Fruit fly (Drosophila melanogaster): ENCODE results near the gene HisRS.

The HisRS gene

dm6 chrX:18533308-18533707 lies 18.1 kb downstream of the HisRS start (continued):
- peak; percentile 11 for TF ChIP-seq CG4820 (GFP tag; optimal IDR thresholded peaks at IDR 0.05)
- no peak for TF ChIP-seq CG3838 (GFP tag; optimal IDR thresholded peaks at IDR 0.05)
- TF ChIP-seq ATbp (GFP tag; optimal IDR thresholded peaks at IDR 0.05) = peak; percentile 60
- peak; percentile 70 for TF ChIP-seq gem (tag; optimal IDR thresholded peaks at IDR 0.05)
- peak; percentile 3 for TF ChIP-seq Dad (GFP tag; optimal IDR thresholded peaks at IDR 0.05)
- no peak for TF ChIP-seq CG6791 (GFP tag; IDR thresholded peaks at IDR 0.05; ENCODE audit: partially characterized antibody)
- no peak for TF ChIP-seq CG7928 (GFP tag; optimal IDR thresholded peaks at IDR 0.05)
- peak; percentile 5 for TF ChIP-seq CG9727 (GFP tag; optimal IDR thresholded peaks at IDR 0.05)
- no peak for TF ChIP-seq CrebB (tag; optimal IDR thresholded peaks at IDR 0.05)
- no peak for TF ChIP-seq bowl (GFP tag; IDR thresholded peaks at IDR 0.05)
- TF ChIP-seq CG4404 (GFP tag; IDR thresholded peaks at IDR 0.05) = no peak
- peak; percentile 14 for TF ChIP-seq CG13424 (tag; optimal IDR thresholded peaks at IDR 0.05)
- TF ChIP-seq Sox100B (GFP tag; optimal IDR thresholded peaks at IDR 0.05) = peak; percentile 4
- TF ChIP-seq Dbx (GFP tag; IDR thresholded peaks at IDR 0.05) = no peak
- TF ChIP-seq CG1529 (GFP tag; optimal IDR thresholded peaks at IDR 0.05) = peak; percentile 15
- TF ChIP-seq Xbp1 (GFP tag; optimal IDR thresholded peaks at IDR 0.05) = peak; percentile 41
- peak; percentile 1 for TF ChIP-seq CG2120 (GFP tag; optimal IDR thresholded peaks at IDR 0.05)
- TF ChIP-seq gt (GFP tag; IDR thresholded peaks at IDR 0.05) = no peak
- TF ChIP-seq CG10321 (GFP tag; IDR thresholded peaks at IDR 0.05) = no peak
- no peak for TF ChIP-seq NC2β (GFP tag; optimal IDR thresholded peaks at IDR 0.05)
- TF ChIP-seq CG2712 (tag; optimal IDR thresholded peaks at IDR 0.05) = peak; percentile 53
- no peak for TF ChIP-seq zf30C (GFP tag; optimal IDR thresholded peaks at IDR 0.05)
- peak; percentile 11 for TF ChIP-seq Lhr (GFP tag; optimal IDR thresholded peaks at IDR 0.05)
- no peak for TF ChIP-seq sc (optimal IDR thresholded peaks at IDR 0.05)
- peak; percentile 0 for TF ChIP-seq sc (GFP tag; optimal IDR thresholded peaks at IDR 0.05)
- 0 out of 2 replicates have a peak, but pooled peaks have one; percentile 41 for TF ChIP-seq CG17328 (GFP tag; IDR thresholded peaks at IDR 0.05)
- TF ChIP-seq ewg (GFP tag; optimal IDR thresholded peaks at IDR 0.05) = peak; percentile 34
- peak; percentile 62 for TF ChIP-seq dmrt11E (tag; optimal IDR thresholded peaks at IDR 0.05)
- 0 out of 2 replicates have a peak, but pooled peaks have one; percentile 7 for TF ChIP-seq ttk (GFP tag; IDR thresholded peaks at IDR 0.05)
- peak; percentile 13 for TF ChIP-seq az2 (GFP tag; optimal IDR thresholded peaks at IDR 0.05)
- no peak for TF ChIP-seq tap (tag; optimal IDR thresholded peaks at IDR 0.05)
- TF ChIP-seq jigr1 (GFP tag; IDR thresholded peaks at IDR 0.05) = no peak
- TF ChIP-seq bigmax (GFP tag; optimal IDR thresholded peaks at IDR 0.05) = no peak
- TF ChIP-seq vfl (GFP tag; optimal IDR thresholded peaks at IDR 0.05) = no peak
- 0 out of 2 replicates have a peak, but pooled peaks have one; percentile 27 for TF ChIP-seq vvl (GFP tag; IDR thresholded peaks at IDR 0.05)
- TF ChIP-seq CoRest (tag; optimal IDR thresholded peaks at IDR 0.05) = peak; percentile 46
- no peak for TF ChIP-seq Usf (GFP tag; optimal IDR thresholded peaks at IDR 0.05)
- TF ChIP-seq CG17829 (tag; optimal IDR thresholded peaks at IDR 0.05) = peak; percentile 21
- TF ChIP-seq CG3407 (GFP tag; optimal IDR thresholded peaks at IDR 0.05) = peak; percentile 44
- no peak for TF ChIP-seq CG8290 (GFP tag; optimal IDR thresholded peaks at IDR 0.05)
- no peak for TF ChIP-seq CG8290 (tag; optimal IDR thresholded peaks at IDR 0.05)
- 0 out of 2 replicates have a peak, but pooled peaks have one; percentile 15 for TF ChIP-seq esg (GFP tag; conservative IDR thresholded peaks at IDR 0.05)
- no peak for TF ChIP-seq CG15073 (GFP tag; optimal IDR thresholded peaks at IDR 0.05)
- peak; percentile 7 for TF ChIP-seq corto (GFP tag; optimal IDR thresholded peaks at IDR 0.05)
- TF ChIP-seq CG17361 (GFP tag; IDR thresholded peaks at IDR 0.05) = peak; percentile 42; the same call in 1 of the 3 replicates
- peak; percentile 75 for TF ChIP-seq Abd-B (GFP tag; optimal IDR thresholded peaks at IDR 0.05)
- TF ChIP-seq lbe (GFP tag; optimal IDR thresholded peaks at IDR 0.05) = no peak
- peak; percentile 34 for TF ChIP-seq unpg (GFP tag; optimal IDR thresholded peaks at IDR 0.05)
- TF ChIP-seq prd (optimal IDR thresholded peaks at IDR 0.05) = no peak
- TF ChIP-seq prd (GFP tag; IDR thresholded peaks at IDR 0.05) = peak; percentile 27; the same call in 1 of the 3 replicates
- no peak for TF ChIP-seq CG3281 (GFP tag; optimal IDR thresholded peaks at IDR 0.05)
- TF ChIP-seq CG3726 (GFP tag; IDR thresholded peaks at IDR 0.05) = 0 out of 3 replicates have a peak, but pooled peaks have one; percentile 27
